Fruit fly (Drosophila melanogaster): ENCODE measurements around the gene CG10516.

Gene CG10516

dm6 chr3L:16011319-16012210, 43.6 kb downstream of the CG10516 start, which contains the start of gene mib1 (continued):
- TF ChIP-seq nerfin-1 (tag; optimal IDR thresholded peaks at IDR 0.05) (peak; percentile 100), HmgD (GFP tag; optimal IDR thresholded peaks at IDR 0.05) (peak; percentile 59), bbx (GFP tag; IDR thresholded peaks at IDR 0.05; ENCODE audit: partially characterized antibody) (peak; percentile 95), CkIIα-i1 (GFP tag; IDR thresholded peaks at IDR 0.05) (no peak), CG13296 (GFP tag; optimal IDR thresholded peaks at IDR 0.05) (peak; percentile 45), shn (GFP tag; optimal IDR thresholded peaks at IDR 0.05) (peak; percentile 27), Deaf1 (tag; optimal IDR thresholded peaks at IDR 0.05) (peak; percentile 13), zen (tag; optimal IDR thresholded peaks at IDR 0.05) (no peak), mam (GFP tag; optimal IDR thresholded peaks at IDR 0.05) (no peak), trh (GFP tag; optimal IDR thresholded peaks at IDR 0.05) (no peak), CG14441 (GFP tag; IDR thresholded peaks at IDR 0.05) (0 out of 2 replicates have a peak, but pooled peaks have one; percentile 5), NC2α (GFP tag; optimal IDR thresholded peaks at IDR 0.05) (no peak), gt (GFP tag; IDR thresholded peaks at IDR 0.05) (no peak), Mes4 (GFP tag; optimal IDR thresholded peaks at IDR 0.05) (no peak), grn (GFP tag; optimal IDR thresholded peaks at IDR 0.05) (no peak), org-1 (GFP tag; optimal IDR thresholded peaks at IDR 0.05) (no peak), CG1647 (GFP tag; optimal IDR thresholded peaks at IDR 0.05) (no peak), HLHmδ (GFP tag; optimal IDR thresholded peaks at IDR 0.05) (peak; percentile 81), bigmax (GFP tag; optimal IDR thresholded peaks at IDR 0.05) (peak; percentile 15), Sox100B (GFP tag; optimal IDR thresholded peaks at IDR 0.05) (no peak), Myb (GFP tag; optimal IDR thresholded peaks at IDR 0.05) (peak; percentile 91), CG12155 (GFP tag; optimal IDR thresholded peaks at IDR 0.05) (no peak), Tbp (GFP tag; optimal IDR thresholded peaks at IDR 0.05) (no peak), zfh2 (GFP tag; optimal IDR thresholded peaks at IDR 0.05) (peak; percentile 32), sd (tag; optimal IDR thresholded peaks at IDR 0.05) (peak; percentile 99), Neu2 (GFP tag; optimal IDR thresholded peaks at IDR 0.05; ENCODE audit: borderline replicate concordance) (no peak), Dad (GFP tag; optimal IDR thresholded peaks at IDR 0.05) (peak; percentile 42), CG1233 (GFP tag; optimal IDR thresholded peaks at IDR 0.05) (no peak), dmrt99B (tag; optimal IDR thresholded peaks at IDR 0.05) (peak; percentile 37), CG15073 (GFP tag; optimal IDR thresholded peaks at IDR 0.05) (no peak), p53 (GFP tag; optimal IDR thresholded peaks at IDR 0.05) (no peak), onecut (GFP tag; IDR thresholded peaks at IDR 0.05) (peak; percentile 37; the same call in 1 of the 2 replicates), PHDP (tag; optimal IDR thresholded peaks at IDR 0.05) (peak; percentile 40), Side (GFP tag; optimal IDR thresholded peaks at IDR 0.05) (no peak), CG12071 (GFP tag; optimal IDR thresholded peaks at IDR 0.05) (peak; percentile 39), E2f1 (GFP tag; IDR thresholded peaks at IDR 0.05) (no peak), jumu (GFP tag; optimal IDR thresholded peaks at IDR 0.05) (no peak), fd96Cb (tag; optimal IDR thresholded peaks at IDR 0.05) (no peak), CG11504 (tag; optimal IDR thresholded peaks at IDR 0.05) (peak; percentile 55), D19A (tag; optimal IDR thresholded peaks at IDR 0.05) (no peak), nom (GFP tag; optimal IDR thresholded peaks at IDR 0.05) (peak; percentile 76), CG30020 (tag; optimal IDR thresholded peaks at IDR 0.05) (peak; percentile 38), inv (GFP tag; IDR thresholded peaks at IDR 0.05; ENCODE audit: partially characterized antibody) (peak; percentile 79), CG12659 (GFP tag; optimal IDR thresholded peaks at IDR 0.05) (peak; percentile 88), sisA (GFP tag; IDR thresholded peaks at IDR 0.05) (no peak), CG8765 (GFP tag; IDR thresholded peaks at IDR 0.05) (no peak), HLH54F (GFP tag; optimal IDR thresholded peaks at IDR 0.05) (no peak), CG11560 (tag; IDR thresholded peaks at IDR 0.05) (no peak), crol (GFP tag; IDR thresholded peaks at IDR 0.05) (peak; percentile 95)

Data from whole organism, embryonic.